Worm (Caenorhabditis elegans): ENCODE results near the gene C10C6.7.
A peak's percentile ranks its signal among the peaks of the same experiment; 100 is the strongest.

The C10C6.7 gene

DNA sequence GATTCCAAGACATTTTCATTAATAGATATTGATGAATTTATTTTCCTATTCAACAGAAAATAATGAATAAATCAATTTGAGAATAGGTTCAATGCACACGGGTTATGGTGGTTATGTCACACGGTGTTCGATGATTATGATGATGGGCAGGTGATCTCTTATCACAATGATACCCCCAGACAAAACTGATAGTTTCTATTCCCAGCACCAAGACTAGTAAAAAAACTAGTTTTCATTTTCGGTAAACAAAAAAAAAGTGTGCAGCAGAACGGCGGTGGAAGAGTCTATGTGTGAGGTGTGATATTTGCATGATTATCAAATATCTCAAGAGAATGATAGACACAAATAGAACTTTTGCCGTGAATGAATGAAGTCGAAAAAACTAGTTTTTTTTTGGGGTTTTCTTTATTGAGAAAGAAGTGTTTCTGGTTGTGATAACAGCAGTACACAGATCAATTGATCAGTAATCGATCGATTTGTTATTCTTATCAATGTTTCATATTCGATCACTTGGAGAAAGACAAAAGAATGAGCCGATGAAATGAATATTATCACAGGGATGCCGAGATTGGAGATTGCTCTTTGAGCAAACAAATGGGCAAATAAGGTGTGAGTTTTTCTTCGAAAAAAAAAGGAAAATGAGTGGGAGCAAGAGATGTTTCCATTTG lies 20.7 kb upstream of the C10C6.7 start:
- TF ChIP-seq B0336.3 (GFP tag; IDR thresholded peaks at IDR 0.05) (0 out of 2 replicates have a peak, but pooled peaks have one; percentile 27), bed-1 (GFP tag; IDR thresholded peaks at IDR 0.05) (no peak), B0035.1 (tag; optimal IDR thresholded peaks at IDR 0.05) (no peak), cebp-1 (GFP tag; IDR thresholded peaks at IDR 0.05) (no peak), cebp-1 (tag; optimal IDR thresholded peaks at IDR 0.05) (peak; percentile 42), hlh-12 (tag; optimal IDR thresholded peaks at IDR 0.05) (no peak), ztf-25 (GFP tag; IDR thresholded peaks at IDR 0.05) (no peak), mel-28 (tag; optimal IDR thresholded peaks at IDR 0.05; ENCODE audit: borderline replicate concordance) (no peak), nhr-80 (tag; optimal IDR thresholded peaks at IDR 0.05) (peak; percentile 58)

- TF ChIP-seq ztf-18 (tag; optimal IDR thresholded peaks at IDR 0.05) (no peak), egl-18 (GFP tag; IDR thresholded peaks at IDR 0.05) (no peak), rcor-1 (GFP tag; IDR thresholded peaks at IDR 0.05) (no peak), B0035.1 (tag; optimal IDR thresholded peaks at IDR 0.05) (no peak), nhr-120 (GFP tag; IDR thresholded peaks at IDR 0.05) (no peak), let-526 (GFP tag; IDR thresholded peaks at IDR 0.05) (no peak), sdz-38 (tag; optimal IDR thresholded peaks at IDR 0.05) (no peak), egl-44 (GFP tag; IDR thresholded peaks at IDR 0.05) (no peak), dpff-1 (tag; optimal IDR thresholded peaks at IDR 0.05) (no peak), nhr-90 (tag; optimal IDR thresholded peaks at IDR 0.05) (no peak), F55B11.4 (tag; optimal IDR thresholded peaks at IDR 0.05; ENCODE audit: borderline replicate concordance, insufficient read depth) (no peak), C06A6.2 (GFP tag; conservative IDR thresholded peaks at IDR 0.05) (no peak), F39B2.1 (GFP tag; IDR thresholded peaks at IDR 0.05) (no peak), ceh-27 (GFP tag; optimal IDR thresholded peaks at IDR 0.05) (no peak), K11D2.4 (GFP tag; IDR thresholded peaks at IDR 0.05) (no peak), unc-62 (GFP tag; optimal IDR thresholded peaks at IDR 0.05) (no peak), efl-1 (GFP tag; optimal IDR thresholded peaks at IDR 0.05) (no peak)
These were observed 19.5 kb upstream of the C10C6.7 start for ce11 chrIV:11486859-11487258.

ce11 chrIV:11480027-11480896 lies 12.9 kb upstream of the C10C6.7 start, which contains the start of the genes mbf-1 and nse-4:
TSS of gene mbf-1 (minus strand) at chrIV:11480369.
TSS of gene nse-4 (plus strand) at chrIV:11480846.
- TF ChIP-seq tbx-9 (tag; optimal IDR thresholded peaks at IDR 0.05; ENCODE audit: borderline replicate concordance) (no peak), hrde-1 (tag; optimal IDR thresholded peaks at IDR 0.05; ENCODE audit: borderline replicate concordance) (no peak), let-607 (tag; optimal IDR thresholded peaks at IDR 0.05) (peak in 1 of 2 experiments; percentile 12), ztf-26 (tag; optimal IDR thresholded peaks at IDR 0.05) (no peak), ztf-3 (GFP tag; optimal IDR thresholded peaks at IDR 0.05) (no peak), repo-1 (tag; optimal IDR thresholded peaks at IDR 0.05) (no peak), ztf-18 (tag; optimal IDR thresholded peaks at IDR 0.05) (no peak), attf-5 (GFP tag; optimal IDR thresholded peaks at IDR 0.05) (peak; percentile 43), madf-6 (GFP tag; IDR thresholded peaks at IDR 0.05) (0 out of 2 replicates have a peak, but pooled peaks have one; percentile 33), gei-17 (GFP tag; optimal IDR thresholded peaks at IDR 0.05) (no peak), mcd-1 (GFP tag; IDR thresholded peaks at IDR 0.05) (peak; percentile 32; the same call in 1 of the 2 replicates), lin-54 (GFP tag; optimal IDR thresholded peaks at IDR 0.05) (peak; percentile 73), pha-4 (tag; optimal IDR thresholded peaks at IDR 0.05) (no peak), pbrm-1 (GFP tag; IDR thresholded peaks at IDR 0.05) (peak; percentile 53; the same call in 1 of the 2 replicates), dpl-1 (GFP tag; optimal IDR thresholded peaks at IDR 0.05) (peak; percentile 61), cebp-2 (GFP tag; IDR thresholded peaks at IDR 0.05) (no peak), lsl-1 (GFP tag; optimal IDR thresholded peaks at IDR 0.05) (peak; percentile 39), mel-28 (tag; optimal IDR thresholded peaks at IDR 0.05; ENCODE audit: borderline replicate concordance) (no peak), F33H1.4 (GFP tag; IDR thresholded peaks at IDR 0.05) (peak; percentile 53), lin-40 (tag; optimal IDR thresholded peaks at IDR 0.05) (peak; percentile 59), ekl-4 (GFP tag; IDR thresholded peaks at IDR 0.05) (0 out of 2 replicates have a peak, but pooled peaks have one; percentile 34)

Data from whole organism, young adult.